Worm (Caenorhabditis elegans) whole organism, L1 larva: ENCODE data around the gene H34I24.1.

ENCODE experiments used
- C16A3.4 ChIP-seq: fragments of 150-350 bp; optimal IDR thresholded peaks from 2 replicates; lab custom pipeline; 2014; ENCODE audit warnings: missing biosample characterization, missing genetic modification characterization
- F16B12.6 ChIP-seq: fragments of 150-350 bp; optimal IDR thresholded peaks from 2 replicates; lab custom pipeline; 2014; ENCODE audit warnings: missing biosample characterization, missing genetic modification characterization
- aha-1 ChIP-seq: fragments of 150-350 bp; optimal IDR thresholded peaks from 2 replicates; lab custom pipeline; 2014; ENCODE audit warnings: missing biosample characterization, missing genetic modification characterization
- alr-1 ChIP-seq: fragments of 200-800 bp; sonication (Bioruptor generic); optimal IDR thresholded peaks from 2 replicates; lab custom pipeline; 2018; ENCODE audit warnings: borderline replicate concordance, mild to moderate bottlenecking, missing genetic modification characterization, missing compliant biosample characterization
- aly-2 ChIP-seq: fragments of 150-350 bp; optimal IDR thresholded peaks from 2 replicates; lab custom pipeline; 2014; ENCODE audit warnings: missing biosample characterization, missing genetic modification characterization
- ama-1 ChIP-seq: fragments of 150-350 bp; optimal IDR thresholded peaks from 2 replicates; lab custom pipeline; 2014
- blmp-1 ChIP-seq: fragments of 150-350 bp; optimal IDR thresholded peaks from 2 replicates; lab custom pipeline; 2014; ENCODE audit warnings: missing biosample characterization, missing genetic modification characterization
- ceh-8 ChIP-seq: fragments of 200-800 bp; sonication (Bioruptor generic); optimal IDR thresholded peaks from 2 replicates; lab custom pipeline; 2018; ENCODE audit warnings: mild to moderate bottlenecking, missing genetic modification characterization, moderate library complexity, missing compliant biosample characterization
- ceh-82 ChIP-seq, 3 experiments: fragments of 150-350 bp in 1 of 3; sonication (generic microtip) in 2 of 3; optimal IDR thresholded peaks; 2 replicates each; lab custom pipeline; 2014 to 2017; ENCODE audit warnings: missing biosample characterization in 3 of 3, missing genetic modification characterization in 3 of 3
- ceh-90 ChIP-seq: sonication (generic microtip); optimal IDR thresholded peaks from 2 replicates; lab custom pipeline; 2016; ENCODE audit warnings: missing genetic modification characterization, missing compliant biosample characterization
- ces-1 ChIP-seq: fragments of 150-350 bp; optimal IDR thresholded peaks from 2 replicates; lab custom pipeline; 2014; ENCODE audit warnings: missing biosample characterization, missing genetic modification reagents, missing genetic modification characterization
- dpl-1 ChIP-seq, 3 experiments: fragments of 150-350 bp in 2 of 3; sonication (generic microtip) in 1 of 3; optimal IDR thresholded peaks; 2 replicates each; lab custom pipeline; 2014 to 2017; ENCODE audit warnings: missing biosample characterization in 3 of 3, missing genetic modification characterization in 3 of 3, missing genetic modification reagents in 3 of 3
- efl-1 ChIP-seq, 4 experiments: fragments of 150-350 bp; optimal IDR thresholded peaks in 3 of 4; peaks in 1 of 4; 1 replicate in 1 of 4; 2 replicates in 3 of 4; lab custom pipeline; 2014; ENCODE audit warnings: missing biosample characterization in 2 of 4, missing genetic modification characterization in 2 of 4, missing genetic modification reagents in 2 of 4
- egl-27 ChIP-seq, 2 experiments: fragments of 150-350 bp in 1 of 2; sonication (generic microtip); optimal IDR thresholded peaks; 3 replicates each; lab custom pipeline; 2017 to 2018; ENCODE audit warnings: missing biosample characterization in 2 of 2, missing genetic modification characterization in 2 of 2, missing genetic modification reagents in 2 of 2
- elt-2 ChIP-seq: sonication (generic microtip); optimal IDR thresholded peaks from 2 replicates; lab custom pipeline; 2016; ENCODE audit warnings: missing genetic modification characterization, mild to moderate bottlenecking, inconsistent platforms, missing compliant biosample characterization, missing genetic modification reagents
- ets-5 ChIP-seq: fragments of 200-800 bp; sonication (Bioruptor generic); IDR thresholded peaks from 2 replicates; pipeline ENCODE4 v1.3.6; 2022; ENCODE audit warnings: missing genetic modification characterization, missing compliant biosample characterization
- fkh-8 ChIP-seq: sonication (generic microtip); optimal IDR thresholded peaks from 2 replicates; lab custom pipeline; 2016; ENCODE audit warnings: mild to moderate bottlenecking, missing genetic modification characterization, missing compliant biosample characterization
- fos-1 ChIP-seq: fragments of 150-350 bp; optimal IDR thresholded peaks from 2 replicates; lab custom pipeline; 2014; ENCODE audit warnings: missing biosample characterization, missing genetic modification characterization
- jun-1 ChIP-seq: fragments of 150-350 bp; optimal IDR thresholded peaks from 2 replicates; lab custom pipeline; 2014; ENCODE audit warnings: missing biosample characterization, missing genetic modification reagents, missing genetic modification characterization
- lin-14 ChIP-seq: fragments of 200-800 bp; sonication (Bioruptor generic); optimal IDR thresholded peaks from 2 replicates; lab custom pipeline; 2018; ENCODE audit warnings: mild to moderate bottlenecking, missing genetic modification characterization, moderate library complexity, missing compliant biosample characterization
- lin-15B ChIP-seq: fragments of 150-350 bp; sonication (generic microtip); optimal IDR thresholded peaks from 3 replicates; lab custom pipeline; 2014; ENCODE audit warnings: missing biosample characterization, missing genetic modification characterization
- lin-39 ChIP-seq: fragments of 150-350 bp; optimal IDR thresholded peaks from 2 replicates; lab custom pipeline; 2014; ENCODE audit warnings: missing biosample characterization, missing genetic modification reagents, missing genetic modification characterization
- mdl-1 ChIP-seq, 2 experiments: fragments of 150-350 bp; optimal IDR thresholded peaks; 2 replicates each; lab custom pipeline; 2014 to 2017; ENCODE audit warnings: missing biosample characterization in 2 of 2, missing genetic modification characterization in 2 of 2, inconsistent platforms in 1 of 2
- nhr-19 ChIP-seq: fragments of 200-800 bp; sonication (Bioruptor generic); conservative IDR thresholded peaks from 2 replicates; pipeline ENCODE4 v1.3.6; 2022; ENCODE audit warnings: missing genetic modification characterization, missing compliant biosample characterization
- nhr-237 ChIP-seq: fragments of 150-350 bp; optimal IDR thresholded peaks from 2 replicates; lab custom pipeline; 2014; ENCODE audit warnings: missing biosample characterization, missing genetic modification characterization
- nhr-28 ChIP-seq: fragments of 150-350 bp; optimal IDR thresholded peaks from 2 replicates; lab custom pipeline; 2014; ENCODE audit warnings: missing biosample characterization, missing genetic modification characterization
- nhr-47 ChIP-seq: sonication (generic microtip); optimal IDR thresholded peaks from 2 replicates; lab custom pipeline; 2016; ENCODE audit warnings: mild to moderate bottlenecking, missing genetic modification characterization, moderate library complexity, missing compliant biosample characterization
- nhr-71 ChIP-seq: sonication (generic microtip); optimal IDR thresholded peaks from 2 replicates; lab custom pipeline; 2016; ENCODE audit warnings: mild to moderate bottlenecking, missing genetic modification characterization, moderate library complexity, missing compliant biosample characterization
- nhr-77 ChIP-seq: fragments of 150-350 bp; optimal IDR thresholded peaks from 2 replicates; lab custom pipeline; 2014; ENCODE audit warnings: missing biosample characterization, missing genetic modification characterization
- nhr-84 ChIP-seq: sonication (generic microtip); optimal IDR thresholded peaks from 2 replicates; lab custom pipeline; 2017; ENCODE audit warnings: missing biosample characterization, missing genetic modification characterization
- nhr-85 ChIP-seq: sonication (generic microtip); peaks from one replicate; lab custom pipeline; 2016; ENCODE audit warnings: missing genetic modification characterization, inconsistent platforms, missing compliant biosample characterization
- pag-3 ChIP-seq: sonication (generic microtip); optimal IDR thresholded peaks from 2 replicates; lab custom pipeline; 2017; ENCODE audit warnings: missing genetic modification characterization, mild to moderate bottlenecking, missing compliant biosample characterization, antibody characterized with exemption, borderline replicate concordance; ENCODE audit not compliant: insufficient read depth
- pax-3 ChIP-seq: fragments of 200-800 bp; sonication (Bioruptor generic); optimal IDR thresholded peaks from 2 replicates; lab custom pipeline; 2018; ENCODE audit warnings: mild to moderate bottlenecking, missing genetic modification characterization, moderate library complexity, missing compliant biosample characterization
- rnt-1 ChIP-seq: sonication (generic microtip); optimal IDR thresholded peaks from 2 replicates; lab custom pipeline; 2016; ENCODE audit warnings: mild to moderate bottlenecking, missing genetic modification characterization, moderate library complexity, missing compliant biosample characterization
- skn-1 ChIP-seq: fragments of 150-350 bp; optimal IDR thresholded peaks from 2 replicates; lab custom pipeline; 2014; ENCODE audit warnings: missing biosample characterization, missing genetic modification characterization
- snpc-4 ChIP-seq: fragments of 150-350 bp; optimal IDR thresholded peaks from 2 replicates; lab custom pipeline; 2014; ENCODE audit warnings: missing biosample characterization, missing genetic modification characterization
- snu-23 ChIP-seq: sonication (generic microtip); optimal IDR thresholded peaks from 2 replicates; lab custom pipeline; 2016; ENCODE audit warnings: missing genetic modification characterization, missing compliant biosample characterization
- sptf-1 ChIP-seq: fragments of 150-350 bp; optimal IDR thresholded peaks from 2 replicates; lab custom pipeline; 2014; ENCODE audit warnings: missing biosample characterization, missing genetic modification characterization
- sup-37 ChIP-seq: fragments of 200-800 bp; sonication (Bioruptor generic); optimal IDR thresholded peaks from 2 replicates; lab custom pipeline; 2018; ENCODE audit warnings: mild to moderate bottlenecking, missing genetic modification characterization, missing compliant biosample characterization
- unc-130 ChIP-seq: fragments of 150-350 bp; optimal IDR thresholded peaks from 2 replicates; lab custom pipeline; 2017; ENCODE audit warnings: missing biosample characterization, missing genetic modification characterization, inconsistent platforms
- unc-30 ChIP-seq: sonication (generic microtip); optimal IDR thresholded peaks from 2 replicates; lab custom pipeline; 2017; ENCODE audit warnings: missing biosample characterization, missing genetic modification characterization
- unc-86 ChIP-seq: sonication (generic microtip); optimal IDR thresholded peaks from 2 replicates; lab custom pipeline; 2016; ENCODE audit warnings: missing genetic modification characterization, missing compliant biosample characterization
- unc-98 ChIP-seq: fragments of 200-800 bp; sonication (Bioruptor generic); IDR thresholded peaks from 2 replicates; pipeline ENCODE4 v1.3.6; 2022; ENCODE audit warnings: missing genetic modification characterization, missing compliant biosample characterization
- vab-15 ChIP-seq: sonication (generic microtip); optimal IDR thresholded peaks from 2 replicates; lab custom pipeline; 2017; ENCODE audit warnings: missing genotype, mild to moderate bottlenecking, missing genetic modification characterization, missing compliant biosample characterization
- zip-4 ChIP-seq: fragments of 200-800 bp; sonication (Bioruptor generic); optimal IDR thresholded peaks from 2 replicates; lab custom pipeline; 2018; ENCODE audit warnings: mild to moderate bottlenecking, missing genetic modification characterization, moderate library complexity, missing compliant biosample characterization

H34I24.1 gene

ce11 chrIII:2841856-2842373 lies 4.9 kb upstream of the H34I24.1 start, which contains the start of gene H34I24.2:
TSS of gene H34I24.2 (plus strand) at chrIII:2842044.
- no peak for TF ChIP-seq nhr-84 (tag; lab: Kevin White, UChicago)
- TF ChIP-seq elt-2 (tag; lab: Kevin White, UChicago): peak; percentile 23
- TF ChIP-seq, all 84 proteins: peak for 1

DNA sequence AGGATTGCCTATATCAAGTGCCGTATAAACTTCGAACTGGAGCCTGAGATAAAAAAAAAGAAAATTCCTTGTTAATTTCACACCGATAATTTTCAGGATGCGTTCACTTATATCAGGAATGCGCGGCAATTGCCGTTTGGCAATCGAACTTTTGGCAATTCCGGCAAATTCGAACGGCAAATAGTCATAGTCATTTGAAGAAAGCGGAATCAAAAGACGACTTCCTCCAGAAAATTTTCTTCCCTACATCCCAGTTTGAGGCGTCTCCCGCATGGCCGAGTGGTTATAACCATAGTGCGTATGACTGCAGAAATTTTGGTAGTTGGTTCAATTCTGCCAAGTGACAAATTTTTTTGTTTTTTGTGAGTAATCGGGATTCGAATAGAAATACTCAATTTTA lies 9.1 kb downstream of the H34I24.1 start, which contains the start of gene F56F11.4:
Gene F56F11.4, plus strand, starts transcription at position 301 of the 400 bp plus-strand sequence.
- TF ChIP-seq snu-23 (GFP tag; lab: Kevin White, UChicago) (no peak), unc-30 (tag; lab: Kevin White, UChicago) (no peak), dpl-1 (GFP tag; optimal IDR thresholded peaks at IDR 0.05; lab: Kevin White, UChicago) (no peak), zip-4 (no peak), sup-37 (GFP tag; lab: Kevin White, UChicago) (no peak), ceh-82 (tag; optimal IDR thresholded peaks at IDR 0.05; lab: Kevin White, UChicago) (no peak), rnt-1 (tag; lab: Kevin White, UChicago) (no peak), jun-1 (tag; lab: Kevin White, UChicago) (no peak), lin-15B (tag; lab: Kevin White, UChicago) (no peak), fkh-8 (tag; lab: Kevin White, UChicago) (no peak), sptf-1 (tag; lab: Kevin White, UChicago) (no peak), ets-5 (GFP tag; lab: Robert Waterston, UW) (no peak), pag-3 (no peak), nhr-19 (no peak), egl-27 (tag; optimal IDR thresholded peaks at IDR 0.05; lab: Kevin White, UChicago) (no peak), lin-14 (no peak), F16B12.6 (tag; lab: Kevin White, UChicago) (no peak), mdl-1 (tag; optimal IDR thresholded peaks at IDR 0.05; lab: Kevin White, UChicago) (no peak), fos-1 (no peak), ama-1 (lab: Kevin White, UChicago) (no peak)

DNA sequence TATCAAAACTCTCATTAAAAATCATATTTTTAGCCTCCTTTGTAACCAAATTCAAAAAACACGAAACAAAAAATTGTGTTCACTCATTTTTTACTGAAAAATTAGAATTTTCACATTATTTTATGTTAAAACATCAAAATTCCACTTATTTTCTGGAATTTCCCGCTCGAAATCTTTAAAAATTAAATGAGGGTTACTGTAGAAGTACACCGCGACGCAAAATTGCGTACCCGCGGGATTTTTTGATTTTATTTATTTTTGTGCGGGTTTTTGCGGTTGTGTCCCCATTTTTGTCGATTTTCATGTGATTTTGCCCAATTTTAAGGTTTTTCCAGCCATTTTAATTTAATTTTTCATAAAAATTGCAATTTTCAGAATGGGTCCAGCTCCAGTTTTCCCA lies 11.5 kb downstream of the H34I24.1 start:
- TF ChIP-seq nhr-71 (tag; lab: Kevin White, UChicago) (no peak), ceh-82 (tag; optimal IDR thresholded peaks at IDR 0.05; lab: Kevin White, UChicago) (no peak), unc-86 (no peak), ces-1 (GFP tag; lab: Kevin White, UChicago) (no peak), egl-27 (tag; optimal IDR thresholded peaks at IDR 0.05; lab: Kevin White, UChicago) (no peak), nhr-77 (tag; lab: Kevin White, UChicago) (no peak), nhr-85 (no peak), vab-15 (no peak), pax-3 (tag; lab: Kevin White, UChicago) (no peak), skn-1 (tag; lab: Kevin White, UChicago) (no peak), alr-1 (tag; lab: Kevin White, UChicago) (no peak), ceh-90 (no peak), nhr-237 (tag; lab: Kevin White, UChicago) (no peak), efl-1 (optimal IDR thresholded peaks at IDR 0.05; lab: Kevin White, UChicago) (no peak), efl-1 (GFP tag; optimal IDR thresholded peaks at IDR 0.05 in 1 of 2; lab: Kevin White, UChicago) (no peak), snpc-4 (tag; lab: Kevin White, UChicago) (no peak)

DNA sequence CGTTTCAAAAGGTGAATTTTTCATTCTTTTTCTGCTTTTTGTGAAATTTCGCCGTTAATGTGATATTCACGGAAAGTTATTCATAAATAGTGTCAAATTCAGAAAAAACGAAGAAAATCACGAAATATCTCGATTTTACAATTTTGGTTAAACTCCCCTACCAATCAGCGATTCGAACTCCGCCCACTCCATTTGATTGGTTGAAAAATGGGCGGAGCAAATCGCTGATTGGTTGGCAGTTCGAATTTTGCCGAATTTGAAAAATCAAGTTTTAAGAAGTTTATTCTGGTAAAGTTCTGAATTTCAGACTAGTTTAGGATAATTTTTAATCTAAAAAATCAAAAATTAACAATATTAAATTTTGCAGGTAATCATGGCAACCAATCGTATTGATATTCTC lies 17.8 kb downstream of the H34I24.1 start:
- no peak for TF ChIP-seq ceh-8
- TF ChIP-seq lin-39 (tag; lab: Kevin White, UChicago): no peak
- no peak for TF ChIP-seq unc-86
- no peak for TF ChIP-seq unc-130 (tag; lab: Kevin White, UChicago)
- no peak for TF ChIP-seq nhr-28 (tag; lab: Kevin White, UChicago)
- TF ChIP-seq nhr-47 (tag; lab: Kevin White, UChicago): no peak
- no peak for TF ChIP-seq nhr-85
- no peak for TF ChIP-seq vab-15
- TF ChIP-seq pag-3: no peak
- TF ChIP-seq C16A3.4 (tag; lab: Kevin White, UChicago): no peak
- TF ChIP-seq unc-98 (GFP tag; lab: Robert Waterston, UW): no peak
- TF ChIP-seq alr-1 (tag; lab: Kevin White, UChicago): no peak
- TF ChIP-seq zip-4: no peak
- no peak for TF ChIP-seq dpl-1 (GFP tag; optimal IDR thresholded peaks at IDR 0.05; lab: Kevin White, UChicago)
- TF ChIP-seq aly-2: no peak
- TF ChIP-seq ces-1 (GFP tag; lab: Kevin White, UChicago): no peak
- no peak for TF ChIP-seq ets-5 (GFP tag; lab: Robert Waterston, UW)
- TF ChIP-seq ceh-82 (tag; optimal IDR thresholded peaks at IDR 0.05; lab: Kevin White, UChicago): no peak
- no peak for TF ChIP-seq blmp-1 (tag; lab: Kevin White, UChicago)
- TF ChIP-seq aha-1 (tag; lab: Kevin White, UChicago): no peak
